Worm (Caenorhabditis elegans) whole organism, L1 larva: ENCODE measurements around the gene fbxa-95.

Source experiments
- nhr-77 ChIP-seq: fragments of 150-350 bp; optimal IDR thresholded peaks from 2 replicates; lab custom pipeline; 2014; ENCODE audit warnings: missing biosample characterization, missing genetic modification characterization
- pqm-1 ChIP-seq: sonication (generic microtip); optimal IDR thresholded peaks from 3 replicates; lab custom pipeline; 2017; ENCODE audit warnings: missing biosample characterization, missing genetic modification characterization
- skn-1 ChIP-seq: fragments of 150-350 bp; optimal IDR thresholded peaks from 2 replicates; lab custom pipeline; 2014; ENCODE audit warnings: missing biosample characterization, missing genetic modification characterization
- zag-1 ChIP-seq: fragments of 150-350 bp; optimal IDR thresholded peaks from 2 replicates; lab custom pipeline; 2014; ENCODE audit warnings: missing biosample characterization, missing genetic modification characterization

DNA sequence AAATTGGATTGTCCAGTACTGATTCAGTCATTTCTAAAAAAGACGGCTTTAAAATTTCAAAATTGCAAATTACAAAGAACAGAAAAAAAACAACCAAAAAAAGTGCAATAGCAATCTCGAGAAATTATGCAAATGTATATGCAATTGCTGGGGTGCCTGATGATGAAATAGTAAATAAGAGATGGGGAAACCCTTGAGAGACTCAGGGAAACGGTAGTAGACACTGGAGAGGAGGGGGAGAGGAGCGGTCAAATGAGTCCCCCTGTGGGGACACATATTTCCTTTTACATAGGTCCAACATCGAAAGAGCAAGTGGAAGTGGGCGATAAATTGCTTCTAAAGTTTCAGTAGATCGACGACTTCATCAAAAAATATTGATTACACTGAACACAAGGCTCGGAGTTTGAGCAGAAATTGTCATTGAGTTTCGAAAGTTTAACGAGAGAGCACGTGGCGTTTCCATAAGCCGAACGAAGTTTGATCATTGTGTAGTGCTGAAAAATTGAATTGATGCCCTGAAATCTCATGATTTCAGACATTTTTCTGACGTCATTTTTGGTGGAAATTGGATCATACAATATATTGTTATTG is 39.2 kb downstream of the fbxa-95 start, which contains the start of the genes fbxa-153 and str-12:
- TF ChIP-seq skn-1 (tag; lab: Kevin White, UChicago), result no peak
- no peak for TF ChIP-seq pqm-1 (tag; lab: Kevin White, UChicago)
- TF ChIP-seq zag-1 (tag; lab: Kevin White, UChicago), result no peak
- TF ChIP-seq nhr-77, result no peak
